Fruit fly (Drosophila melanogaster) whole organism, pupa: ENCODE data around the gene CG45218.

Experiments used
- CG10348 ChIP-seq: fragments of 200-800 bp; sonication (Bioruptor generic); IDR thresholded peaks from 2 replicates; pipeline ENCODE4 v1.3.6; 2022; ENCODE audit warnings: missing biosample characterization, missing genetic modification characterization
- CG12605 ChIP-seq: fragments of 200-800 bp; sonication (Bioruptor generic); IDR thresholded peaks from 2 replicates; pipeline ENCODE4 v1.3.6; 2022; ENCODE audit warnings: missing biosample characterization, missing genetic modification characterization
- CG13204 ChIP-seq: fragments of 200-800 bp; sonication (Bioruptor generic); optimal IDR thresholded peaks from 2 replicates; lab custom pipeline; 2018; ENCODE audit warnings: missing biosample characterization, mild to moderate bottlenecking, missing genetic modification characterization, moderate library complexity
- CG14655 ChIP-seq: fragments of 200-800 bp; sonication (Bioruptor generic); optimal IDR thresholded peaks from 3 replicates; lab custom pipeline; 2017; ENCODE audit warnings: mild to moderate bottlenecking, missing biosample characterization, missing genetic modification reagents, missing genetic modification characterization
- CG15710 ChIP-seq: fragments of 200-800 bp; sonication (Bioruptor generic); optimal IDR thresholded peaks from 2 replicates; lab custom pipeline; 2018; ENCODE audit warnings: missing biosample characterization, mild to moderate bottlenecking, missing genetic modification characterization, moderate library complexity
- CG17806 ChIP-seq: fragments of 200-800 bp; sonication (Bioruptor generic); optimal IDR thresholded peaks from 2 replicates; lab custom pipeline; 2018; ENCODE audit warnings: missing biosample characterization, mild to moderate bottlenecking, missing genetic modification characterization, moderate library complexity
- CG32121 ChIP-seq: fragments of 200-800 bp; sonication (Bioruptor generic); IDR thresholded peaks from 2 replicates; pipeline ENCODE4 v1.3.6; 2022; ENCODE audit warnings: missing biosample characterization, missing genetic modification characterization
- CG34367 ChIP-seq: fragments of 200-800 bp; sonication (Bioruptor generic); optimal IDR thresholded peaks from 2 replicates; lab custom pipeline; 2018; ENCODE audit warnings: missing biosample characterization, mild to moderate bottlenecking, missing genetic modification characterization
- CG4496 ChIP-seq: fragments of 200-800 bp; sonication (Bioruptor generic); IDR thresholded peaks from 3 replicates; pipeline ENCODE4 v1.3.6; 2022; ENCODE audit warnings: missing biosample characterization, missing genetic modification characterization
- CG8159 ChIP-seq: fragments of 200-800 bp; sonication (Bioruptor generic); optimal IDR thresholded peaks from 3 replicates; lab custom pipeline; 2018; ENCODE audit warnings: missing biosample characterization, mild to moderate bottlenecking, missing genetic modification characterization, moderate library complexity
- CG8301 ChIP-seq: fragments of 200-800 bp; sonication (Bioruptor generic); optimal IDR thresholded peaks from 2 replicates; lab custom pipeline; 2018; ENCODE audit warnings: missing biosample characterization, mild to moderate bottlenecking, missing genetic modification characterization
- CG9948 ChIP-seq: fragments of 200-800 bp; sonication (Bioruptor generic); optimal IDR thresholded peaks from 2 replicates; lab custom pipeline; 2018; ENCODE audit warnings: missing biosample characterization, mild to moderate bottlenecking, missing genetic modification characterization, moderate library complexity
- D1 ChIP-seq: fragments of 200-800 bp; sonication (Bioruptor generic); optimal IDR thresholded peaks from 2 replicates; lab custom pipeline; 2018; ENCODE audit warnings: missing biosample characterization, mild to moderate bottlenecking, missing genetic modification characterization, moderate library complexity
- EcR ChIP-seq: fragments of 200-800 bp; sonication (Bioruptor generic); optimal IDR thresholded peaks from 3 replicates; lab custom pipeline; 2019; ENCODE audit warnings: missing biosample characterization, missing genetic modification characterization, mild to moderate bottlenecking, moderate library complexity, missing genetic modification reagents
- Ets98B ChIP-seq: fragments of 200-800 bp; sonication (Bioruptor generic); IDR thresholded peaks from 2 replicates; pipeline ENCODE4 v1.3.6; 2022; ENCODE audit warnings: missing biosample characterization, missing genetic modification characterization
- Pif1A ChIP-seq: fragments of 200-800 bp; sonication (Bioruptor generic); optimal IDR thresholded peaks from 3 replicates; lab custom pipeline; 2016; ENCODE audit warnings: missing biosample characterization, missing genetic modification characterization
- Pif1B ChIP-seq: fragments of 200-800 bp; sonication (Bioruptor generic); optimal IDR thresholded peaks from 3 replicates; lab custom pipeline; 2016; ENCODE audit warnings: missing biosample characterization, missing genetic modification characterization
- Snoo ChIP-seq: fragments of 200-800 bp; sonication (Bioruptor generic); optimal IDR thresholded peaks from 3 replicates; lab custom pipeline; 2017; ENCODE audit warnings: missing biosample characterization, mild to moderate bottlenecking, missing genetic modification characterization, inconsistent platforms
- fd96Ca ChIP-seq: fragments of 200-800 bp; sonication (Bioruptor generic); IDR thresholded peaks from 3 replicates; pipeline ENCODE4 v1.3.6; 2022; ENCODE audit warnings: missing biosample characterization, missing genetic modification characterization
- gl ChIP-seq: fragments of 200-800 bp; sonication (Bioruptor generic); optimal IDR thresholded peaks from 2 replicates; lab custom pipeline; 2018; ENCODE audit warnings: missing biosample characterization, mild to moderate bottlenecking, missing genetic modification characterization
- rn ChIP-seq: fragments of 200-800 bp; sonication (Bioruptor generic); IDR thresholded peaks from 2 replicates; pipeline ENCODE4 v1.3.6; 2022; ENCODE audit warnings: missing biosample characterization, missing genetic modification characterization

The CG45218 gene

DNA sequence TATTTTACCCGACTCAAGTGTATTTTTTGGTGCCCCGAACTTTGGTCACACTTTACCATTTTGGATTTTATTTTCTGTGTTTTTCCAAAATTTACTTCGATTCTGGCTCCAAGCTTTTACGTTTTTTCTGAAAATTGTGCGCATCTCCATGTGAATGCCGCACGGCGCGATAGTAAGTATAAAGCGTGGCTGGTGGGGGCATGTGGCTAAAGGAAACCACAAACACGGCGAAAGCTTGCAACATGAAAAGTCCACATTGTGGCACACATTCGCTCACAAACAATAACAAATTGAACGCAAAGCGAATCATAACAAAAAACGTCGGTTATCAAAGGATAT, 30.1 kb upstream of the CG45218 start, which contains the start of gene ear:
ear (plus strand) TSS at position 10 of the 339 bp plus-strand sequence.
- no peak for TF ChIP-seq EcR
- no peak for TF ChIP-seq CG13204 (GFP tag; lab: Kevin White, UChicago)

DNA sequence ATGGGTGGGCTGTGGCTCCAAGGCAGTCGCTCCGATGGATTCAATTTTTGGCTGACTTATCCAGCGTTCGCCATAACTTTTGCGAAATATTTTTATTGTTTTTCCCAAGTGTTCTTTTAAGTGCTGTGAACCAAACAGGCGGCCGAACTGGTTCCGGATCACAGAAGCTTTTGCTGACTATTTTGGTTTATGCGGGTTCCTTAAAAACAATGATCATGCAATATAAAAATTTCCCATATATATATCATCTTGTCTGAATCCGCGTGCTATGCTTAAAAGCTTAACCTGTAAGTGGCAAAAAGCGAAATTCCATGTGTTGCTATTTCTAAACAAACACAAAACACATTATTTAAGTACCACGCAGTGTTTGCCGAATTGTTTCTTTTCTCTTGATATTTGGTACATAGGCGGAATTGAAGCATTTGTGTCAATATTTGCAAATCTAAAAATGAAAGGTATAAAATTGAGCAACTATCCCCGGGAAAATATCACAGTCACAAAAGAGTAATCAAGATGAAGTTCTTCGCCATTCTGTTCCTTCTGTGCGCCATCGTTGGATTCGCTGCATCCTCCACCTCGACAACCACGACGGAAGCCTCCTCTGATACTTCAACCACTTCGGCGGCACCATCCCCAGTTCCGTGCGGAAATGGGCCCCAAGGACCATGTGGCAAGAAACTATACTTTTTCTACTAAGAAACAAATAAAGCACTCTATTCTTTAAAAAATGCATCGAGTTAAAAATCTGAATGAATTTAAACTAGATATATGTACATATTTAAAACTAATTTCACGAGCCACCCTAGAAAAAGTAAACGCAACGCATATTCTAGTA, 29.5 kb upstream of the CG45218 start, which contains the start of the genes CG6276 and CG44040:
CG6276 (minus strand) TSS at position 158 of the 835 bp plus-strand sequence.
CG44040 (plus strand) TSS at position 467 of the 835 bp plus-strand sequence.
- TF ChIP-seq CG4496 (GFP tag; lab: Robert Waterston, UW) (peak; percentile 53; the same call in 2 of the 3 replicates), Snoo (tag; lab: Kevin White, UChicago) (peak; percentile 61), CG9948 (tag; lab: Kevin White, UChicago) (peak; percentile 25), CG10348 (GFP tag; lab: Robert Waterston, UW) (no peak), rn (GFP tag; lab: Robert Waterston, UW) (0 out of 2 replicates have a peak, but pooled peaks have one; percentile 4), Pif1B (no peak), gl (no peak), CG32121 (GFP tag; lab: Robert Waterston, UW) (peak; percentile 35), CG15710 (tag; lab: Kevin White, UChicago) (peak; percentile 46), D1 (no peak), CG8301 (peak; percentile 59), CG34367 (tag; lab: Kevin White, UChicago) (peak; percentile 50), CG17806 (tag; lab: Kevin White, UChicago) (peak; percentile 44), Ets98B (GFP tag; lab: Robert Waterston, UW) (peak; percentile 73), fd96Ca (GFP tag; lab: Robert Waterston, UW) (peak; percentile 71), CG14655 (GFP tag; lab: Kevin White, UChicago) (no peak), CG12605 (0 out of 2 replicates have a peak, but pooled peaks have one; percentile 9), CG8159 (tag; lab: Kevin White, UChicago) (peak; percentile 98), CG13204 (GFP tag; lab: Kevin White, UChicago) (no peak)

DNA sequence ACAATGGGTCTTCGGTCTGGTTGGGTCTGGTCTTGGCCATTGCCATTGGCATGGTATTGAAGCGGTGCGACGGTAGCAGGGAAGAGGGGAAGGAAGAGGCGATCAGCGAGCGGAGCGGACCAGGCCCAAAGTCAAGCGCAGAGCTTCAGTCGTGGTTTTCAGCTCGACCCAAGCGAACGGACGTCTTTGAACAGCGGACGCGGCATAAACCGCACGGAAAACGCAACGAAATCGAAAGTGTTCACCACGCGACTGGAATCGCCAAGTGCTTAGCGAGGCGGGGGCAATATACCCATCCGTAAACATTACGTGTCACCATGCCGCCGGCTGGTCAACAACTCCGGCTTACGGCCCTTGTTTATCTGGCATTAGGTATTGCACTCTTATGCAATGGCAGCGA, 25.7 kb upstream of the CG45218 start, which contains the start of gene CG14866:
CG14866 (plus strand) TSS at position 146 of the 400 bp plus-strand sequence.
- no peak for TF ChIP-seq CG32121 (GFP tag; lab: Robert Waterston, UW)
- no peak for TF ChIP-seq EcR
- TF ChIP-seq CG17806 (tag; lab: Kevin White, UChicago): no peak
- no peak for TF ChIP-seq CG13204 (GFP tag; lab: Kevin White, UChicago)
- no peak for TF ChIP-seq Ets98B (GFP tag; lab: Robert Waterston, UW)
- TF ChIP-seq CG12605: no peak
- no peak for TF ChIP-seq CG15710 (tag; lab: Kevin White, UChicago)
- no peak for TF ChIP-seq CG34367 (tag; lab: Kevin White, UChicago)
- TF ChIP-seq CG9948 (tag; lab: Kevin White, UChicago): no peak
- TF ChIP-seq, all 21 proteins: peak for 0

DNA sequence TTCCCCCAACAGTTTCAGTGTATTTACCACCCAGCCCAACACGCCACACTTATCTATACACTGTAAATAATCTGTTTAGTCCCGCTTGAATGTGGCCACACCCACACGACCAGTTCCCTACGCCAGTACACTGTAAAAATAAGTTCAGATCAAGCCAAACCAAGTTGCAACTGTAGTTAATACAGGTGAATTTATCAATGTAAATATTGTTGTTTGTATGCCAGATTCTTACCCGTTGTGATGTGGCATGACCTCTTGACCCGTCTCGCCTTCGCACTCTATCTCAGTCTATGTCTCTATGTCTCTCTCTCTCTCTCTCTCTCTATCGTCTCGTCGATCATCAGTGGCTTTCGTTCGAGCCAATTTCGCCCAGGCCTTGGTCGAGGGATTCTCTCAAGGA, 23.2 kb upstream of the CG45218 start:
- TF ChIP-seq CG34367 (tag; lab: Kevin White, UChicago) (no peak), CG8301 (no peak), D1 (no peak), Pif1B (no peak), CG17806 (tag; lab: Kevin White, UChicago) (no peak), CG9948 (tag; lab: Kevin White, UChicago) (no peak), CG12605 (no peak), fd96Ca (GFP tag; lab: Robert Waterston, UW) (no peak), CG8159 (tag; lab: Kevin White, UChicago) (no peak), CG15710 (tag; lab: Kevin White, UChicago) (no peak), gl (no peak), Snoo (tag; lab: Kevin White, UChicago) (no peak), EcR (no peak), rn (GFP tag; lab: Robert Waterston, UW) (no peak), Pif1A (GFP tag; lab: Kevin White, UChicago) (no peak), CG14655 (GFP tag; lab: Kevin White, UChicago) (no peak), CG32121 (GFP tag; lab: Robert Waterston, UW) (no peak)

DNA sequence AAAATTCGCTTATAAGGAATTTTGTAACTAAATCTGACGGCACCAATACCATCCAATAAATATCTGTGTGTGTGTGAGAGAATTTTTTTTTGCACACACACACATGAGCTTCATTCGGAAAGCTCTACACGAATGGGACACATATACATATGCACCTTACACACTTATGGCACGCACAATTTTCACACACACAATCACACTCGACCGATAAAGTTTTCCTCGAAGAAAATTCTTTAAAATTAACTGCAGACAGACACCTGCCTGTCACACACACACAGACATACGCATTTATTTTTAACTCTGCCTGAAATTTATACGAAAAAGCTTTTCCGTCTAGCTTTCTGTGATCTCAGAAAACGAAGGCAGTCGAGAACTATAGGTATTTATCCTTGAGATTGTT, 20.1 kb upstream of the CG45218 start:
- no peak for TF ChIP-seq CG9948 (tag; lab: Kevin White, UChicago)
- TF ChIP-seq Snoo (tag; lab: Kevin White, UChicago): no peak
- TF ChIP-seq CG14655 (GFP tag; lab: Kevin White, UChicago): no peak
- TF ChIP-seq CG13204 (GFP tag; lab: Kevin White, UChicago): no peak
- TF ChIP-seq CG10348 (GFP tag; lab: Robert Waterston, UW): no peak
- no peak for TF ChIP-seq rn (GFP tag; lab: Robert Waterston, UW)
- TF ChIP-seq CG34367 (tag; lab: Kevin White, UChicago): no peak
- TF ChIP-seq CG8159 (tag; lab: Kevin White, UChicago): no peak
- TF ChIP-seq CG4496 (GFP tag; lab: Robert Waterston, UW): no peak
- no peak for TF ChIP-seq CG17806 (tag; lab: Kevin White, UChicago)
- TF ChIP-seq Pif1A (GFP tag; lab: Kevin White, UChicago): no peak
- TF ChIP-seq EcR: no peak
- no peak for TF ChIP-seq CG15710 (tag; lab: Kevin White, UChicago)
- TF ChIP-seq Ets98B (GFP tag; lab: Robert Waterston, UW): no peak
- no peak for TF ChIP-seq CG8301
- no peak for TF ChIP-seq D1
- TF ChIP-seq, all 21 proteins: peak for 0
